Worm (Caenorhabditis elegans) whole organism, dauer: ENCODE data around the gene str-149.

Source experiments
- unc-62 ChIP-seq: sonication (generic microtip); optimal IDR thresholded peaks from 2 replicates; lab custom pipeline; 2017; ENCODE audit warnings: missing biosample characterization, missing genetic modification reagents, missing genetic modification characterization

Gene str-149

DNA sequence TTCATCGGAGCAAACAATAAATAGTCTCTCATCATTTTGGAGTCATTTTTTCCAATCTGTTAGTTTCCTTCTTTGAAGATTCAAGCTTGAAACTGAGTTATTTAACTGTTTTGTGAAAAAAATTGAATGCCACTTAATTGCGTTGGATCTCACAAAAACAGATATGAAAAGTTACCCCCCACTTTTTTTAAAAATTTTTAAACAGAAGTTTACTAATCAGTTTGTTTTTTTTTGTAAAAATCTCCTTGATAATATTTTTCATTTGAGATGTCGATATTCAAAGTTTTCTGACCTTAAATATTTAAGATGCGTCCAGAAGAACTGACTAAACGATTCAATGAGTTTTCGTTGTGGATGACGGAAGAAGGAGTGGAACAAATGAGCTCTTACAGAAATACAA, 33.0 kb downstream of the str-149 start, which contains the start of gene Y32B12C.1:
TSS of gene Y32B12C.1 (plus strand) at position 301 of the 400 bp plus-strand sequence.
- TF ChIP-seq unc-62, result no peak

ce11 chrV:16608478-16608877, 35.2 kb downstream of the str-149 start:
- TF ChIP-seq unc-62, result no peak

ce11 chrV:16610094-16610493, 36.8 kb downstream of the str-149 start:
- no peak for TF ChIP-seq unc-62

- TF ChIP-seq unc-62, result no peak
Observed at ce11 chrV:16610791-16611385, 37.6 kb downstream of the str-149 start, which contains the start of gene srw-54. srw-54 (plus strand) TSS chrV:16611335.

DNA sequence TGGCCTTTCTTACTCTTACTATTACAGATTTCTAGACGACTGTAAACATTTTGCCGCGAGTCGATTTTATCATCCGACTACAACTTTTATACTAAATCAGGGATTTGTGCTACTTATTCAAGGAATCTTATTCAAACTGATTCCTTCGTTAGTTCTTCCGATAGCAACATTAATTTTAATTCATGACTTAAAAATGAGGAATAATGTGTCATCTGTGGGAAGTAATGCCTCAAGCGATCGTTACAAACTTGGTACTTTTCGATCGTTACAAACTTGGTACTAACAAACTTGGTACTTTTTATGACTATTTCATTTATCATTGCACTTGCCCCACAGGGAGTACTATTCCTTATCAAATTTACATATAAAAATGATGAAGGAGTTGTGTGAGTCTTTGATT, 44.2 kb downstream of the str-149 start, which contains the start of gene Y70C5A.4:
TSS of gene Y70C5A.4 (plus strand) at position 301 of the 400 bp plus-strand sequence.
- no peak for TF ChIP-seq unc-62

- no peak for TF ChIP-seq unc-62
Observed at ce11 chrV:16620874-16621273, 47.6 kb downstream of the str-149 start, which contains the start of gene Y70C5A.3. Y70C5A.3 (minus strand) TSS chrV:16620923.

- no peak for TF ChIP-seq unc-62
Observed at ce11 chrV:16621894-16622293, 48.6 kb downstream of the str-149 start.

DNA sequence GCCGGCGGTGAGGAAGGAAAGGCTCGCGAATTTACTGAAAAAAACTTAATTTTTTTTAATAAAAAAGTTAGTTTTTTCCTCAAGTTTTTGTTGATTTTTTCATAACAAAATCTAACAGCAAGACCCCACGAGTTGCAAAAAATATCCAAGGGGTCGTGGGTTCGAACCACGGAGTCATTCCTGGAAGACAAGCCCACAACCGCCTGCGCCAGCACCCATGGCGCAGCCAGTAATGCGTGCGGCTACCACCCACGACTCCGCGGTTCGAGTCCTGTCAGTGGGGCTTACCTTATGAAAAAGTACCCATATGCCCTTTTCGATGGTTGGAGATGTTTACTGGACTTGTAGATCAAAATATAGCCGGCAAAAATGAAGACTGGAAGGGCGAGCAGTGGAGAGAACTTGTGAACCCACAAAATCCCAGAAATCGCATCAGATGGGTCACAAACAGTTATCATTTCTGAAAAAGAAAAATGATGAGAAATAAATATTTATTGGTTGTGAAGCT, 49.5 kb downstream of the str-149 start, which contains the start of gene Y70C5A.2:
TSS of gene Y70C5A.2 (minus strand) at position 458 of the 508 bp plus-strand sequence.
- TF ChIP-seq unc-62, result no peak
